Fruit fly (Drosophila melanogaster) whole organism, wandering third instar larva: ENCODE results near the gene ifc.

Experiments used
- Abd-B ChIP-seq: fragments of >200 bp; optimal IDR thresholded peaks from 2 replicates; lab custom pipeline; 2017; ENCODE audit warnings: missing biosample characterization, missing genetic modification characterization
- Hr78 ChIP-seq: fragments of >200 bp; optimal IDR thresholded peaks from 2 replicates; lab custom pipeline; 2017; ENCODE audit warnings: missing biosample characterization, missing genetic modification characterization
- Mio ChIP-seq: sonication (Bioruptor generic); optimal IDR thresholded peaks from 2 replicates; lab custom pipeline; 2016; ENCODE audit warnings: missing biosample characterization, missing genetic modification characterization
- Myc ChIP-seq: fragments of >200 bp; optimal IDR thresholded peaks from 2 replicates; lab custom pipeline; 2017
- OdsH ChIP-seq: fragments of 200-800 bp; sonication (Bioruptor generic); optimal IDR thresholded peaks from 2 replicates; lab custom pipeline; 2016; ENCODE audit warnings: missing biosample characterization, mild to moderate bottlenecking, missing genetic modification characterization
- fru ChIP-seq: fragments of 200-800 bp; sonication (Bioruptor generic); optimal IDR thresholded peaks from 3 replicates; lab custom pipeline; 2016; ENCODE audit warnings: missing biosample characterization, mild to moderate bottlenecking, missing genetic modification characterization
- h ChIP-seq: fragments of 200-800 bp; sonication (Bioruptor generic); optimal IDR thresholded peaks from 3 replicates; lab custom pipeline; 2016; ENCODE audit warnings: missing biosample characterization, mild to moderate bottlenecking, missing genetic modification characterization
- pan ChIP-seq: fragments of >200 bp; optimal IDR thresholded peaks from 2 replicates; lab custom pipeline; 2017
- psq ChIP-seq: fragments of 200-800 bp; sonication (Bioruptor generic); optimal IDR thresholded peaks from 3 replicates; lab custom pipeline; 2017; ENCODE audit warnings: missing biosample characterization, mild to moderate bottlenecking, missing genetic modification characterization, moderate library complexity
- sv ChIP-seq: fragments of 200-800 bp; sonication (Bioruptor generic); optimal IDR thresholded peaks from 3 replicates; lab custom pipeline; 2016; ENCODE audit warnings: missing biosample characterization, missing genetic modification characterization
- usp ChIP-seq: fragments of >200 bp; optimal IDR thresholded peaks from 2 replicates; lab custom pipeline; 2017; ENCODE audit warnings: missing biosample characterization, missing genetic modification characterization

DNA sequence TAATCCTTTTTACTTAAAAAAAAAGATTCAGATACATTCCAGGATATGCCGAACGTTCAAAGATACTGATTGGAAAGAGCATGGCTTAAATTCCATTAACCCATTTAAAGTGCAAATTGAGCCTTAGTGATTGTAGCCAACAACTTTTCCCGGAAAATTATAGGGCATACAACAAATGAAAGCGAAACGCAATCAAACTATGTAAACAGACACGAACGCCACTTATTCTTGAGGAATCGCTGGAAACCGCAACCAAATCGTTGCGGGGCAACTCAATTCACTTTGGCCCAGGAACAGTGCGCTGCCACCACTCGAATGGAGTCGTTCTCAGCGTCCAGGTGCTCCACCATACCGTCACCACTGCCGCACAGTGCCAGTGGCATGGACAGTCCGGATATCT lies 34.4 kb downstream of the ifc start, which contains the start of gene CG13996:
- TF ChIP-seq h (GFP tag; lab: Kevin White, UChicago) (no peak), Abd-B (GFP tag; lab: Kevin White, UChicago) (no peak), OdsH (GFP tag; lab: Kevin White, UChicago) (no peak), psq (GFP tag; lab: Kevin White, UChicago) (no peak), usp (GFP tag; lab: Kevin White, UChicago) (no peak), sv (GFP tag; lab: Kevin White, UChicago) (no peak), fru (GFP tag; lab: Kevin White, UChicago) (no peak), pan (lab: Kevin White, UChicago) (no peak), Mio (GFP tag; lab: Kevin White, UChicago) (no peak), Myc (no peak), Hr78 (GFP tag; lab: Kevin White, UChicago) (no peak)
